Worm (Caenorhabditis elegans): ENCODE results near the gene taf-7.1.

ce11 chrX:11870393-11870792 is 33.1 kb upstream of the taf-7.1 start:
- TF ChIP-seq egl-27 (tag; optimal IDR thresholded peaks at IDR 0.05) (no peak), F16B12.6 (tag; optimal IDR thresholded peaks at IDR 0.05) (no peak), blmp-1 (tag; optimal IDR thresholded peaks at IDR 0.05) (no peak), C16A3.4 (tag; optimal IDR thresholded peaks at IDR 0.05) (no peak)

Measured in whole organism, L1 larva.